Worm (Caenorhabditis elegans) whole organism, L4 larva: ENCODE results near the gene D1086.1.

ENCODE experiments used
- Y105C5A.15 ChIP-seq: fragments of 200-800 bp; sonication (Bioruptor generic); IDR thresholded peaks from 2 replicates; pipeline ENCODE4 v1.3.6; 2022; ENCODE audit warnings: missing genetic modification characterization, missing compliant biosample characterization
- aha-1 ChIP-seq: fragments of 150-350 bp; peaks from one replicate; lab custom pipeline; 2014; ENCODE audit warnings: missing biosample characterization, missing genetic modification characterization
- aly-2 ChIP-seq: sonication (generic microtip); optimal IDR thresholded peaks from 2 replicates; lab custom pipeline; 2018; ENCODE audit warnings: missing biosample characterization, missing genetic modification characterization
- ceh-32 ChIP-seq: sonication (generic microtip); optimal IDR thresholded peaks from 2 replicates; lab custom pipeline; 2016; ENCODE audit warnings: mild to moderate bottlenecking, missing genetic modification characterization, missing compliant biosample characterization; ENCODE audit not compliant: poor library complexity
- ceh-62 ChIP-seq: sonication (generic microtip); optimal IDR thresholded peaks from 2 replicates; lab custom pipeline; 2017; ENCODE audit warnings: missing biosample characterization, missing genetic modification characterization
- ces-1 ChIP-seq: fragments of 150-350 bp; sonication (generic microtip); optimal IDR thresholded peaks from 4 replicates; lab custom pipeline; 2014; ENCODE audit warnings: missing biosample characterization, missing genetic modification reagents, missing genetic modification characterization
- cey-2 ChIP-seq: sonication (generic microtip); optimal IDR thresholded peaks from 3 replicates; lab custom pipeline; 2017; ENCODE audit warnings: missing genetic modification characterization, mild to moderate bottlenecking, missing compliant biosample characterization, antibody characterized with exemption, borderline replicate concordance; ENCODE audit not compliant: insufficient read depth
- daf-12 ChIP-seq: fragments of 150-350 bp; optimal IDR thresholded peaks from 2 replicates; lab custom pipeline; 2014; ENCODE audit warnings: missing biosample characterization, missing genetic modification reagents, missing genetic modification characterization
- daf-8 ChIP-seq: fragments of 200-800 bp; sonication (Bioruptor generic); IDR thresholded peaks from 2 replicates; pipeline ENCODE4 v1.3.6; 2022; ENCODE audit warnings: missing genetic modification characterization, missing compliant biosample characterization
- dmd-6 ChIP-seq: fragments of 200-800 bp; sonication (Bioruptor generic); IDR thresholded peaks from 2 replicates; pipeline ENCODE4 v1.3.6; 2022; ENCODE audit warnings: missing genetic modification reagents, missing genetic modification characterization, missing compliant biosample characterization
- fkh-10 ChIP-seq: fragments of 150-350 bp; optimal IDR thresholded peaks from 2 replicates; lab custom pipeline; 2014; ENCODE audit warnings: missing biosample characterization, missing genetic modification reagents, missing genetic modification characterization
- fos-1 ChIP-seq: fragments of 150-350 bp; optimal IDR thresholded peaks from 2 replicates; lab custom pipeline; 2014; ENCODE audit warnings: missing biosample characterization, missing genetic modification characterization
- hlh-30 ChIP-seq: sonication (generic microtip); optimal IDR thresholded peaks from 2 replicates; lab custom pipeline; 2017; ENCODE audit warnings: antibody characterized with exemption, mild to moderate bottlenecking, missing genetic modification characterization, missing compliant biosample characterization; ENCODE audit not compliant: insufficient read depth
- lin-29 ChIP-seq: fragments of 200-800 bp; sonication (Bioruptor generic); IDR thresholded peaks from 2 replicates; pipeline ENCODE4 v1.3.6; 2022; ENCODE audit warnings: missing genetic modification reagents, missing genetic modification characterization, missing compliant biosample characterization
- lin-38 ChIP-seq: fragments of 200-800 bp; sonication (Bioruptor generic); IDR thresholded peaks from 2 replicates; pipeline ENCODE4 v1.3.6; 2022; ENCODE audit warnings: missing genetic modification reagents, missing genetic modification characterization, missing compliant biosample characterization
- madf-5 ChIP-seq, 2 experiments: fragments of 200-800 bp; sonication (Bioruptor generic); IDR thresholded peaks; 2 replicates each; pipeline ENCODE4 v1.3.6; 2022; ENCODE audit warnings: missing compliant biosample characterization in 2 of 2, missing genetic modification characterization in 2 of 2
- madf-9 ChIP-seq: fragments of 200-800 bp; sonication (Bioruptor generic); conservative IDR thresholded peaks from 2 replicates; pipeline ENCODE4 v1.3.6; 2022; ENCODE audit warnings: missing genetic modification reagents, missing genetic modification characterization, missing compliant biosample characterization
- mdl-1 ChIP-seq, 2 experiments: fragments of 150-350 bp in 1 of 2; sonication (generic microtip) in 1 of 2; optimal IDR thresholded peaks; 2 replicates each; lab custom pipeline; 2014 to 2017; ENCODE audit warnings: missing biosample characterization in 2 of 2, missing genetic modification characterization in 2 of 2
- mdt-29 ChIP-seq: fragments of 200-800 bp; sonication (Bioruptor generic); IDR thresholded peaks from 2 replicates; pipeline ENCODE4 v1.3.6; 2022; ENCODE audit warnings: missing genetic modification reagents, missing genetic modification characterization, missing compliant biosample characterization
- nhr-102 ChIP-seq: sonication (generic microtip); optimal IDR thresholded peaks from 2 replicates; lab custom pipeline; 2016; ENCODE audit warnings: mild to moderate bottlenecking, missing genetic modification characterization, moderate library complexity, missing compliant biosample characterization
- nhr-41 ChIP-seq: fragments of 200-800 bp; sonication (Bioruptor generic); IDR thresholded peaks from 2 replicates; pipeline ENCODE4 v1.3.6; 2022; ENCODE audit warnings: missing genetic modification reagents, missing genetic modification characterization, missing compliant biosample characterization
- nhr-6 ChIP-seq: fragments of 150-350 bp; optimal IDR thresholded peaks from 2 replicates; lab custom pipeline; 2014; ENCODE audit warnings: missing biosample characterization, missing genetic modification characterization
- pha-4 ChIP-seq, 2 experiments: fragments of 150-350 bp in 1 of 2; fragments of 200-800 bp in 1 of 2; sonication (Bioruptor generic) in 1 of 2; IDR thresholded peaks in 1 of 2; optimal IDR thresholded peaks in 1 of 2; 2 replicates each; pipeline versions ENCODE4 v1.3.6 to Lab custom; 2014 to 2022; ENCODE audit warnings: missing genetic modification characterization in 2 of 2, missing genetic modification reagents in 2 of 2, missing biosample characterization in 1 of 2, missing compliant biosample characterization in 1 of 2
- saeg-2 ChIP-seq: fragments of 200-800 bp; sonication (Bioruptor generic); IDR thresholded peaks from 2 replicates; pipeline ENCODE4 v1.3.6; 2022; ENCODE audit warnings: missing genetic modification reagents, missing genetic modification characterization, missing compliant biosample characterization
- set-16 ChIP-seq: fragments of 200-800 bp; sonication (Bioruptor generic); IDR thresholded peaks from 2 replicates; pipeline ENCODE4 v1.3.6; 2022; ENCODE audit warnings: missing genetic modification reagents, missing genetic modification characterization, missing compliant biosample characterization
- snpc-1.2 ChIP-seq: fragments of 200-800 bp; sonication (Bioruptor generic); IDR thresholded peaks from 2 replicates; pipeline ENCODE4 v1.3.6; 2022; ENCODE audit warnings: missing genetic modification reagents, missing genetic modification characterization, missing compliant biosample characterization
- spr-3 ChIP-seq: fragments of 200-800 bp; sonication (Bioruptor generic); optimal IDR thresholded peaks from 2 replicates; lab custom pipeline; 2018; ENCODE audit warnings: mild to moderate bottlenecking, missing genetic modification characterization, missing compliant biosample characterization
- unc-39 ChIP-seq: sonication (generic microtip); optimal IDR thresholded peaks from 2 replicates; lab custom pipeline; 2017; ENCODE audit warnings: missing biosample characterization, missing genetic modification characterization
- unc-62 ChIP-seq, 3 experiments: fragments of 150-350 bp in 1 of 3; sonication (generic microtip); optimal IDR thresholded peaks in 2 of 3; peaks in 1 of 3; 1 replicate in 1 of 3; 2 replicates in 2 of 3; lab custom pipeline; 2014 to 2017; ENCODE audit warnings: missing biosample characterization in 3 of 3, missing genetic modification characterization in 3 of 3, missing genetic modification reagents in 3 of 3, missing genotype in 1 of 3
- zfp-3 ChIP-seq: fragments of 200-800 bp; sonication (Bioruptor generic); conservative IDR thresholded peaks from 2 replicates; pipeline ENCODE4 v1.3.6; 2022; ENCODE audit warnings: missing genetic modification reagents, missing genetic modification characterization, missing compliant biosample characterization

D1086.1 gene

DNA sequence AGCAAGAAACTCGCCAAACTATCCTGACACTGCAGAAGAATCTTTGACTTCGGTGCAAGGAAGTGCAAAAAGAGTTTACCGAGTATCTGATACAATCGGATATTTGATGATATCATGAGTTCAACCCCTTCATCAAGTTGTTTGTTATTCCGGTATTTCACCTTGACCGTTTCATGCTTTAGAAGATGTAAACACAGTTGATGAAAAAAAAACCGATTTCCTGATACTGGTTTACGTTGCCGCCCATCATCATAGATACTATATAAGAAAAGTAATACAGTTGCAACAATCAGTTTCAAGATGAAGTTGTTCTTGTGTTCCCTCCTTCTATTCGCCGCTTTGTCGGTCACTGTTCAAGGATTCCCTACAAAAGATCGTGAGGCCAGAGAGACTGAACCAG lies 8.9 kb downstream of the D1086.1 start, which contains the start of gene H39E23.3:
Gene H39E23.3 (plus strand): TSS at position 301 of the 400 bp plus-strand sequence.
- no peak for TF ChIP-seq Y105C5A.15
- TF ChIP-seq aly-2 (tag; lab: Kevin White, UChicago), result no peak
- no peak for TF ChIP-seq mdl-1 (tag; optimal IDR thresholded peaks at IDR 0.05; lab: Kevin White, UChicago)
- TF ChIP-seq ces-1 (GFP tag; lab: Kevin White, UChicago), result no peak
- no peak for TF ChIP-seq fos-1
- no peak for TF ChIP-seq hlh-30 (tag; lab: Kevin White, UChicago)
- no peak for TF ChIP-seq nhr-6
- no peak for TF ChIP-seq daf-8
- TF ChIP-seq nhr-102, result no peak
- TF ChIP-seq, all 104 proteins: peak for 0

DNA sequence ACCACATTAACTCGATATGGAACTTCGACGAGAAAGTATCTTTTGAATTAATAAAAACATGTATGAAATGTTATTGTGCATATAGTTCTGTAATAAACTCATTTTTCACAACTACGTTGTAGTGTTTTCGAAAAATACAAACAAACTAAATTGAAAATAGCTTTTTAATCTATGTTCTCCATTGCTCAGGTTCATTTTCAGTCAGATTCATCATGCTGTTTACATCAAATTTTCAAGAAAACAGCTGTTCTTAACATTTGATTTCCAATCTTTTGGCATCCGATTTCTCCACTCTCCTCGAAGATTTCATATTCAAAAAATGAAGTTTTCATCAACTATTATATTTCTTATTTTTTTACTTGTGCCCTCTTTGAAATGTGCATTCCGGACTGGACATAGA lies 11.4 kb downstream of the D1086.1 start, which contains the start of gene H39E23.2:
Gene H39E23.2 (plus strand): TSS at position 301 of the 400 bp plus-strand sequence.
- TF ChIP-seq ceh-32 (tag; lab: Kevin White, UChicago), result no peak
- TF ChIP-seq fkh-10 (GFP tag; lab: Kevin White, UChicago), result no peak
- TF ChIP-seq madf-5 (GFP tag; IDR thresholded peaks at IDR 0.05; lab: Robert Waterston, UW), result no peak
- TF ChIP-seq cey-2, result no peak
- TF ChIP-seq ceh-62, result no peak
- TF ChIP-seq lin-29, result no peak
- no peak for TF ChIP-seq unc-39
- no peak for TF ChIP-seq pha-4 (GFP tag; IDR thresholded peaks at IDR 0.05; lab: Robert Waterston, UW)
- TF ChIP-seq pha-4 (tag; optimal IDR thresholded peaks at IDR 0.05; lab: Kevin White, UChicago), result no peak

DNA sequence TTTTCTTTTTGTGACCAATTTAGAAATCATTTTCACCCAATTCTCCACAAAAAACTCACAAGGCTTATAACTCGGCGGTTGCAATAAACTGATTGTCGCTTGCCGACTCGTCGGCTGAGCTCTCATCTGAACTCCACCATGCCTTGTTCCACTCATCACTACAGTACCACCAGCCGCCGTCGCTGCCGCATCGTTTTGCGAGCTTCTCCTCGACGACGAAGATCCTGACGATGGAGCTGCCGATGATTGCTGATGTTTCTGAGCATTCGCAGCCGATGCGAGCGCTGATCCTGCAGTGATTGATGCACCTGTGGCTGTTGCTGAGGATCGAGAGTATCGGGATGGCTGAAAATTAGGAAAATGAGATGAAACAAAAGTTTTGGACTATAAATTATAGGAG lies 22.0 kb downstream of the D1086.1 start:
- TF ChIP-seq set-16 (GFP tag; lab: Robert Waterston, UW) (peak; percentile 71), unc-62 (GFP tag; optimal IDR thresholded peaks at IDR 0.05 in 1 of 2; lab: Kevin White, UChicago) (peak in 1 of 2 experiments; percentile 75), unc-62 (tag; optimal IDR thresholded peaks at IDR 0.05; lab: Kevin White, UChicago) (no peak), daf-12 (tag; lab: Kevin White, UChicago) (no peak)

DNA sequence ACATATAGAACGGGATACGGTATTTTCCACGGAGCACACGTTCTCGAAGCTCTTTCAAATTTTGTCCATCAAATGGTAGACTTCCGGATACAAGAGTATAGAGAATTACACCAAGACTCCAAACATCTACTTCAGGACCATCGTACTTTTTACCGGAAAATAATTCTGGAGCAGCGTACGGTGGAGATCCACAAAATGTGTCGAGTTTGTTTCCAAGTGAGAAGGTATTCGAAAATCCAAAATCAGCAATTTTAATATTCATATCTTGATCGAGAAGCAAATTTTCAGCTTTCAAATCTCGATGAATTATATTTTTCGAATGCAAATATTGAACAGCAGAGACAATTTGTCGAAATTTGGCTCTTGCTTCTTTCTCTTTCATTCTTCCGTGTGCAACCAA lies 24.5 kb downstream of the D1086.1 start:
- TF ChIP-seq saeg-2 (no peak), spr-3 (GFP tag; lab: Kevin White, UChicago) (no peak), aha-1 (peak; percentile 92), nhr-6 (no peak)

DNA sequence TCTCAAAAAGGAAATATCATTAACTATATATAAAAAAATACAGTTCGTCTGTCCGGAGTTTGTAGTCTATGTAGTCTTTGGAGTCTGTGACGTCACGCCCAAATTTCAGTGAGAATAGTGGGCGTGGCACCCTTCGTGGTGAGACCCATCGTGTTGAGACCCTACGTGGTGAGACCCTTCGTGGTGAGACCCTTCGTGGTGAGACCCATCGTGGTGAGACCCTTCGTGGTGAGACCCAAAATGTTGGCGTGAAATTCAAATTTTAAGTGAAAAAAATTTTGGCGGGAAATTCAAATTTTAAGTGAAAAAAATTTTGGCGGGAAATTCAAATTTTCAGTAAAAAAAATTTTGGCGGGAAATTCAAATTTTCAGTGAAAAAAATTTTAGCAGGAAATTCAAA lies 25.5 kb downstream of the D1086.1 start:
- TF ChIP-seq set-16 (GFP tag; lab: Robert Waterston, UW) (peak; percentile 7; the same call in 1 of the 2 replicates), snpc-1.2 (GFP tag; lab: Robert Waterston, UW) (0 out of 2 replicates have a peak, but pooled peaks have one; percentile 12), zfp-3 (0 out of 2 replicates have a peak, but pooled peaks have one; percentile 49), Y105C5A.15 (0 out of 2 replicates have a peak, but pooled peaks have one; percentile 45), nhr-41 (GFP tag; lab: Robert Waterston, UW) (peak; percentile 16; the same call in 1 of the 2 replicates), lin-38 (GFP tag; lab: Robert Waterston, UW) (peak; percentile 25; the same call in 1 of the 2 replicates), mdt-29 (GFP tag; lab: Robert Waterston, UW) (0 out of 2 replicates have a peak, but pooled peaks have one; percentile 35), dmd-6 (GFP tag; lab: Robert Waterston, UW) (peak; percentile 31), madf-9 (GFP tag; lab: Robert Waterston, UW) (0 out of 2 replicates have a peak, but pooled peaks have one; percentile 13)
